Fruit fly (Drosophila melanogaster) whole organism, pupa: Measurements from ENCODE around the gene zf30C.
A peak's percentile ranks its signal among the peaks of the same experiment; 100 is the strongest.

Source experiments
- CG10348 ChIP-seq: fragments of 200-800 bp; sonication (Bioruptor generic); IDR thresholded peaks from 2 replicates; pipeline ENCODE4 v1.3.6; 2022; ENCODE audit warnings: missing biosample characterization, missing genetic modification characterization
- CG12605 ChIP-seq: fragments of 200-800 bp; sonication (Bioruptor generic); IDR thresholded peaks from 2 replicates; pipeline ENCODE4 v1.3.6; 2022; ENCODE audit warnings: missing biosample characterization, missing genetic modification characterization
- CG13204 ChIP-seq: fragments of 200-800 bp; sonication (Bioruptor generic); optimal IDR thresholded peaks from 2 replicates; lab custom pipeline; 2018; ENCODE audit warnings: missing biosample characterization, mild to moderate bottlenecking, missing genetic modification characterization, moderate library complexity
- CG14655 ChIP-seq: fragments of 200-800 bp; sonication (Bioruptor generic); optimal IDR thresholded peaks from 3 replicates; lab custom pipeline; 2017; ENCODE audit warnings: mild to moderate bottlenecking, missing biosample characterization, missing genetic modification reagents, missing genetic modification characterization
- CG15710 ChIP-seq: fragments of 200-800 bp; sonication (Bioruptor generic); optimal IDR thresholded peaks from 2 replicates; lab custom pipeline; 2018; ENCODE audit warnings: missing biosample characterization, mild to moderate bottlenecking, missing genetic modification characterization, moderate library complexity
- CG17806 ChIP-seq: fragments of 200-800 bp; sonication (Bioruptor generic); optimal IDR thresholded peaks from 2 replicates; lab custom pipeline; 2018; ENCODE audit warnings: missing biosample characterization, mild to moderate bottlenecking, missing genetic modification characterization, moderate library complexity
- CG32121 ChIP-seq: fragments of 200-800 bp; sonication (Bioruptor generic); IDR thresholded peaks from 2 replicates; pipeline ENCODE4 v1.3.6; 2022; ENCODE audit warnings: missing biosample characterization, missing genetic modification characterization
- CG34367 ChIP-seq: fragments of 200-800 bp; sonication (Bioruptor generic); optimal IDR thresholded peaks from 2 replicates; lab custom pipeline; 2018; ENCODE audit warnings: missing biosample characterization, mild to moderate bottlenecking, missing genetic modification characterization
- CG4496 ChIP-seq: fragments of 200-800 bp; sonication (Bioruptor generic); IDR thresholded peaks from 3 replicates; pipeline ENCODE4 v1.3.6; 2022; ENCODE audit warnings: missing biosample characterization, missing genetic modification characterization
- CG8159 ChIP-seq: fragments of 200-800 bp; sonication (Bioruptor generic); optimal IDR thresholded peaks from 3 replicates; lab custom pipeline; 2018; ENCODE audit warnings: missing biosample characterization, mild to moderate bottlenecking, missing genetic modification characterization, moderate library complexity
- CG8301 ChIP-seq: fragments of 200-800 bp; sonication (Bioruptor generic); optimal IDR thresholded peaks from 2 replicates; lab custom pipeline; 2018; ENCODE audit warnings: missing biosample characterization, mild to moderate bottlenecking, missing genetic modification characterization
- CG9948 ChIP-seq: fragments of 200-800 bp; sonication (Bioruptor generic); optimal IDR thresholded peaks from 2 replicates; lab custom pipeline; 2018; ENCODE audit warnings: missing biosample characterization, mild to moderate bottlenecking, missing genetic modification characterization, moderate library complexity
- D1 ChIP-seq: fragments of 200-800 bp; sonication (Bioruptor generic); optimal IDR thresholded peaks from 2 replicates; lab custom pipeline; 2018; ENCODE audit warnings: missing biosample characterization, mild to moderate bottlenecking, missing genetic modification characterization, moderate library complexity
- EcR ChIP-seq: fragments of 200-800 bp; sonication (Bioruptor generic); optimal IDR thresholded peaks from 3 replicates; lab custom pipeline; 2019; ENCODE audit warnings: missing biosample characterization, missing genetic modification characterization, mild to moderate bottlenecking, moderate library complexity, missing genetic modification reagents
- Ets98B ChIP-seq: fragments of 200-800 bp; sonication (Bioruptor generic); IDR thresholded peaks from 2 replicates; pipeline ENCODE4 v1.3.6; 2022; ENCODE audit warnings: missing biosample characterization, missing genetic modification characterization
- Pif1A ChIP-seq: fragments of 200-800 bp; sonication (Bioruptor generic); optimal IDR thresholded peaks from 3 replicates; lab custom pipeline; 2016; ENCODE audit warnings: missing biosample characterization, missing genetic modification characterization
- Pif1B ChIP-seq: fragments of 200-800 bp; sonication (Bioruptor generic); optimal IDR thresholded peaks from 3 replicates; lab custom pipeline; 2016; ENCODE audit warnings: missing biosample characterization, missing genetic modification characterization
- Snoo ChIP-seq: fragments of 200-800 bp; sonication (Bioruptor generic); optimal IDR thresholded peaks from 3 replicates; lab custom pipeline; 2017; ENCODE audit warnings: missing biosample characterization, mild to moderate bottlenecking, missing genetic modification characterization, inconsistent platforms
- fd96Ca ChIP-seq: fragments of 200-800 bp; sonication (Bioruptor generic); IDR thresholded peaks from 3 replicates; pipeline ENCODE4 v1.3.6; 2022; ENCODE audit warnings: missing biosample characterization, missing genetic modification characterization
- gl ChIP-seq: fragments of 200-800 bp; sonication (Bioruptor generic); optimal IDR thresholded peaks from 2 replicates; lab custom pipeline; 2018; ENCODE audit warnings: missing biosample characterization, mild to moderate bottlenecking, missing genetic modification characterization
- rn ChIP-seq: fragments of 200-800 bp; sonication (Bioruptor generic); IDR thresholded peaks from 2 replicates; pipeline ENCODE4 v1.3.6; 2022; ENCODE audit warnings: missing biosample characterization, missing genetic modification characterization

Gene zf30C

DNA sequence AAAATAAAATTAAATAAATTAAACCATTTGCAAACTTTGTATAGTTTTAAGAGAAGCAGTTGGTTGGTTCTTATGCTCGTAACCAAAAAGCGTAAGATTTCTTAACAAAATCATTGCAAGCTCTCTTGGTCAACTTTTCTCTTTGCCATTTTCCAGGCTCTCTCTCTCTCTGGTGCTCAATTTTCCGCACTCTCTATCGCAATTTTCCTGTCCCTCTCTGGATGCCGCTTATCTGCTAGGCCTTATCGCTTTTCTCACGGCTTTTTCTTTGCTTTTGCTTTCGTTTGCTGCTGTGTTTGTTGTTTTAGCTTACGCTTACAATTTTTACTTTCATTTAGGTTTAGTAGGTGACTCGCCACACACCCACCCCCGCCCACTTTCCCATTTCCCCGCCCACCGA, 13.5 kb upstream of the zf30C start:
- no peak for TF ChIP-seq CG12605 (GFP tag; lab: Robert Waterston, UW)
- TF ChIP-seq CG32121 (GFP tag; lab: Robert Waterston, UW): no peak
- no peak for TF ChIP-seq CG13204
- no peak for TF ChIP-seq gl (tag; lab: Kevin White, UChicago)
- TF ChIP-seq CG15710: no peak
- peak; percentile 12 for TF ChIP-seq CG8301 (tag; lab: Kevin White, UChicago)
- TF ChIP-seq CG9948 (tag; lab: Kevin White, UChicago): no peak
- TF ChIP-seq CG14655 (GFP tag; lab: Kevin White, UChicago): peak; percentile 43
- TF ChIP-seq fd96Ca (GFP tag; lab: Robert Waterston, UW): 0 out of 3 replicates have a peak, but pooled peaks have one; percentile 23
- no peak for TF ChIP-seq CG8159
- TF ChIP-seq D1: no peak

DNA sequence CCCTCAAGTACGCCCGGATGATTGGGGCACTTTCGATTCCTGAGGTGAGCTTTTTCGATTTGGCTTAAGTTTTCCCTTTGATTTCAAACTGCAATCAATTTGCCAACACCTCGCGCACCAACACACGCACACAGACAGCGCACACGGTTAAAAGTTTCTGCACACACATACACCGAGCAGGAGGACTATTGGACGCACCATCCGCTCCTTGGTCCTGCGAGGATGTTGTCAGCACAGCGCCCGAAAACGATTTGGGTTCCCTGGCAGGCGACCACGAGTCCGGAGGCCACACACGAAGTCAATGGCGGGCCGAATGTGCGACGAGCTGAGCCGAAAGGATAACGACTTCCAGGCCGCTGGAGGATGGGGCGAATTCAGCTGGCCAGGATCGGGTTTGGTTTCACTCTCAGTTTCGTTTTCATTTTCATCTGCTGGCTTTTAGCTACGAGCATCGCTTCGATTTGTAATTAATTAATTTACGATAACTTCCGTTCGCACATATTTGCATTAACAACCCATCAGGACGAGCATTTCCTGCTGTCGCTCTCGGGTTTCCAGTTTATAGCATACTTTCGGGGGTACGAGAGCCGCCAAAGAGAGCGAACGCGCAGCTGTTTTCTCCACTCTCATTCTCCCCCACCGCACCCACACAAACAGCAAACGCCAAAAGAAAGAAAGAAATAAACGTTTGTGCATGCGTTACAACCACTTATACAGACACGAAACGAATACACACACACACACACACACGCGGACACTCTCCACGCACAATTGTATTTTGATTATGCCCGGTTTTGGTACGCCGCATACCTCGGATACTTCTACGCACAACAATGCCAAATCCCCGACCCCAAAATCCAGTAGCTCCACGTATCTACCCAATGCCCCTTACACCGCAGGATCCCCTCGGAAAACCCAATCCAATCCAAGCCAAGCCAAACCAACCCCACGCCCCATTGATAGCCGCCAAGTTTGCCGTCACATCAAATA, 11.6 kb upstream of the zf30C start, which contains the start of gene Nckx30C:
TSS of gene Nckx30C (minus strand) at position 260 of the 990 bp plus-strand sequence.
- TF ChIP-seq CG14655 (GFP tag; lab: Kevin White, UChicago): no peak
- no peak for TF ChIP-seq CG17806 (tag; lab: Kevin White, UChicago)
- TF ChIP-seq Pif1A (GFP tag; lab: Kevin White, UChicago): no peak
- no peak for TF ChIP-seq CG10348 (GFP tag; lab: Robert Waterston, UW)
- no peak for TF ChIP-seq CG4496
- TF ChIP-seq fd96Ca (GFP tag; lab: Robert Waterston, UW): no peak
- no peak for TF ChIP-seq Ets98B (GFP tag; lab: Robert Waterston, UW)
- TF ChIP-seq CG34367: no peak
- no peak for TF ChIP-seq Snoo (tag; lab: Kevin White, UChicago)
- TF ChIP-seq CG8159: no peak
- no peak for TF ChIP-seq CG9948 (tag; lab: Kevin White, UChicago)

DNA sequence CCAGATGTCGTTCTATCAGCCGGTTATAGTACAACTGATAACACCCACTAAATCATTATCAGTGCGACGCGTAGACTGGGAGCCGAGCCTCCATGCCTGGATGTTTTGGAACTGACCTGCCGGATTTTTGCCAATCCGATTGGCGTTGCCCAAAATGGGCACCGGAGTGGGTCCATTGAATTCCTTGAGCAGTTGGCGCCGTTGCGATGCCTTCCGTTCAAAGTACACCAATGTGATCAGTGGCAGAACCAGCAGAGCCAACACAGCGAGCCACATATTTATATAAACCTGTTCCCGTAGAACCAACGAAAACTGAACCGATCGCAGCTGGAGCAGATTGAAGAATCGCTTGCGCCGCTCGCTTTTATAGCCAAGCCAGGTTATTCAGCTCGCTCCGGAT, 8.4 kb upstream of the zf30C start, which contains the start of gene Cyp4e3:
TSS of gene Cyp4e3 (minus strand) at position 327 of the 400 bp plus-strand sequence.
- no peak for TF ChIP-seq gl (tag; lab: Kevin White, UChicago)
- TF ChIP-seq Ets98B (GFP tag; lab: Robert Waterston, UW): no peak
- TF ChIP-seq CG4496: peak; percentile 22; the same call in 1 of the 3 replicates
- no peak for TF ChIP-seq CG13204

DNA sequence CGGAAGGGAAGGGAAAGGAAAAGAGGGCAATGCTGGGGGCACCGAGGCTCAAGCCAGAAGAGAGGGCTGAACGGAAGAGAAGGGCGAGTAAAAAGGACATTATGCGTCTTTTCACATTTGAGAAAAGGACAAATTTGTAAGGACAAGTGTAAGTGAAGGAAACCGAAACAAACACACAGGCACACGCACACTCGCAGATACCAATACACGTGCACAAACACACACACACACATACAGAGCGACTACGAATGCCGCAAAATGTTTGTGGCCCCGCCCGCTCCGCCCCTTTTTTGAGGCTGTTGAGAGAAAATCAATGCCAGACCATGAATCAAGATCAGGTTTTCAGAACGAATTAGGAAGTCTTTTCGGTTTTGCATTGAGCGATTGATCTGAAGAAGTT, 4.8 kb upstream of the zf30C start:
- TF ChIP-seq CG32121 (GFP tag; lab: Robert Waterston, UW): no peak
- TF ChIP-seq CG9948 (tag; lab: Kevin White, UChicago): no peak

DNA sequence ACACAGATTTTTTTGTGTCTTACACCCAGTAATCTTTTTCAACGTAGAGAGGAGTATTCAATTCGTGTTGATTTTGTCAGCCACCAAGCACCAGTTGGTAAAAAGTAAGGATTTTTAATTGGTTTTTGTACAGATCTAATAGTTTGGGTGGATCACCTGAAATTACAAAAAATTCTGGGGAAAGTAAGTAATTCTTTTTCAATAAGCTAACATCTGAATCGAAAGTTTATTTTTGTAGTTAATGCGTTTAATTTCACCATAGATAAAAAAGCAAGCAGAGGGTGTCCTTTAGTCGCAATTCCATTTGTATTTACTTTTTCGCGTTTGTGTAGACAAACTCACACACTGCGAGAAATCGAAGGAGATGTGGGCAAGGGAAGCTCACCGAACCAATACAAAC, 3.3 kb upstream of the zf30C start:
- TF ChIP-seq CG15710 (peak; percentile 30), Snoo (tag; lab: Kevin White, UChicago) (no peak), CG34367 (no peak), CG13204 (no peak), fd96Ca (GFP tag; lab: Robert Waterston, UW) (no peak), EcR (no peak), Pif1A (GFP tag; lab: Kevin White, UChicago) (no peak), Ets98B (GFP tag; lab: Robert Waterston, UW) (no peak), CG14655 (GFP tag; lab: Kevin White, UChicago) (peak; percentile 13), CG9948 (tag; lab: Kevin White, UChicago) (no peak), Pif1B (GFP tag; lab: Kevin White, UChicago) (no peak), CG8159 (peak; percentile 37)
- TF ChIP-seq, all 21 proteins: peak for 3

DNA sequence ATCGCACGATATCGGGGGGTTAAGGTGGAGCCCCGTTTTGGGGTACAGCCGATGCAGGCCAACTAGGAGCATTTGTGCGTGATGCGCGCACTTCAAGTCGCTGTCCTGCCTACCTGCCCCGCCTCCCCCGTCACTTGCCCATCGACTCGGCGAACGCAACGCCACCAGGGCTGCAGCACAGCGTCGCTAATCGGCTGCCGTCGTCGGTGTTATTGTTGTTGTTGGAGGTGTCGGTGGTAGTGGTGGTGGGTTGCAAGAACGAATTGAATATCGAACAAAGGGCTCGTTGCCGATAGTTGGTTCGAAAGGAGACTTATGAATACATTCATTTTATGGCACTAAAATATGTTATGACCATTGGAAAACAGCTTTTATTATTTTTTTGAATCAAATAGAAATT, 714 bp downstream of the zf30C start:
- TF ChIP-seq EcR (peak; percentile 45), fd96Ca (GFP tag; lab: Robert Waterston, UW) (peak; percentile 87), Snoo (tag; lab: Kevin White, UChicago) (peak; percentile 2), CG17806 (tag; lab: Kevin White, UChicago) (no peak), CG10348 (GFP tag; lab: Robert Waterston, UW) (no peak), Pif1B (GFP tag; lab: Kevin White, UChicago) (peak; percentile 15), CG15710 (peak; percentile 35), rn (peak; percentile 34; the same call in 1 of the 2 replicates), CG12605 (GFP tag; lab: Robert Waterston, UW) (peak; percentile 33; the same call in 1 of the 2 replicates), CG8159 (no peak), CG4496 (peak; percentile 51), CG32121 (GFP tag; lab: Robert Waterston, UW) (peak; percentile 63), CG13204 (no peak), CG14655 (GFP tag; lab: Kevin White, UChicago) (no peak), Ets98B (GFP tag; lab: Robert Waterston, UW) (peak; percentile 68)
